Worm (Caenorhabditis elegans): ENCODE measurements around the gene F47B10.9.

ce11 chrX:10870137-10870536, 43.7 kb downstream of the F47B10.9 start, which contains the start of gene pgp-7:
- TF ChIP-seq elt-3 (tag; optimal IDR thresholded peaks at IDR 0.05) (no peak), nhr-11 (tag; optimal IDR thresholded peaks at IDR 0.05) (no peak), zag-1 (tag; optimal IDR thresholded peaks at IDR 0.05) (no peak), fos-1 (tag; optimal IDR thresholded peaks at IDR 0.05) (no peak), nhr-77 (tag; optimal IDR thresholded peaks at IDR 0.05) (no peak)
